Worm (Caenorhabditis elegans): ENCODE data around the gene C25H3.3.

- no peak for TF ChIP-seq pqm-1 (tag; optimal IDR thresholded peaks at IDR 0.05)
- TF ChIP-seq unc-62 (GFP tag; optimal IDR thresholded peaks at IDR 0.05): no peak
- no peak for TF ChIP-seq ztf-11 (tag; optimal IDR thresholded peaks at IDR 0.05)
These were observed 26.5 kb upstream of the C25H3.3 start for ce11 chrII:5667540-5667939.
